Fruit fly (Drosophila melanogaster) whole organism, embryonic: ENCODE results near the gene CG44836.

ENCODE experiments used
- Atf-2 ChIP-seq: fragments of 200-800 bp; sonication (Bioruptor generic); optimal IDR thresholded peaks from 2 replicates; lab custom pipeline; 2016; ENCODE audit warnings: missing biosample characterization, missing genetic modification characterization
- B-H1 ChIP-seq: fragments of 200-800 bp; sonication (Bioruptor generic); IDR thresholded peaks from 3 replicates; pipeline ENCODE4 v1.3.6; 2022; ENCODE audit warnings: missing biosample characterization, missing genetic modification characterization
- CG11695 ChIP-seq: fragments of 200-800 bp; sonication (Bioruptor generic); IDR thresholded peaks from 3 replicates; pipeline ENCODE4 v1.3.6; 2022; ENCODE audit warnings: missing biosample characterization, missing genetic modification characterization
- CG11696 ChIP-seq: fragments of 200-800 bp; sonication (Bioruptor generic); IDR thresholded peaks from 2 replicates; pipeline ENCODE4 v1.3.6; 2022; ENCODE audit warnings: missing biosample characterization, missing genetic modification characterization
- CG11723 ChIP-seq: fragments of 200-800 bp; sonication (Bioruptor generic); optimal IDR thresholded peaks from 2 replicates; lab custom pipeline; 2017; ENCODE audit warnings: missing biosample characterization, mild to moderate bottlenecking, missing genetic modification characterization
- CG12659 ChIP-seq: fragments of 200-800 bp; sonication (Bioruptor generic); optimal IDR thresholded peaks from 3 replicates; lab custom pipeline; 2017; ENCODE audit warnings: mild to moderate bottlenecking, missing biosample characterization, missing genetic modification reagents, missing genetic modification characterization
- CG13123 ChIP-seq: fragments of 200-800 bp; sonication (Bioruptor generic); optimal IDR thresholded peaks from 2 replicates; lab custom pipeline; 2016; ENCODE audit warnings: missing biosample characterization, missing genetic modification characterization
- CG14441 ChIP-seq: fragments of 200-800 bp; sonication (Bioruptor generic); IDR thresholded peaks from 2 replicates; pipeline ENCODE4 v1.3.6; 2022; ENCODE audit warnings: missing biosample characterization, missing genetic modification characterization
- CG1529 ChIP-seq: fragments of 200-800 bp; sonication (Bioruptor generic); optimal IDR thresholded peaks from 3 replicates; lab custom pipeline; 2018; ENCODE audit warnings: missing biosample characterization, missing genetic modification characterization
- CG1647 ChIP-seq: fragments of 200-800 bp; sonication (Bioruptor generic); optimal IDR thresholded peaks from 3 replicates; lab custom pipeline; 2016; ENCODE audit warnings: missing biosample characterization, missing genetic modification characterization
- CG17328 ChIP-seq: fragments of 200-800 bp; sonication (Bioruptor generic); IDR thresholded peaks from 2 replicates; pipeline ENCODE4 v1.3.6; 2022; ENCODE audit warnings: missing biosample characterization, missing genetic modification characterization
- CG2889 ChIP-seq: fragments of 200-800 bp; sonication (Bioruptor generic); IDR thresholded peaks from 3 replicates; pipeline ENCODE4 v1.3.6; 2022; ENCODE audit warnings: missing biosample characterization, missing genetic modification characterization
- CG31224 ChIP-seq: fragments of 200-800 bp; sonication (Bioruptor generic); IDR thresholded peaks from 2 replicates; pipeline ENCODE4 v1.3.6; 2022; ENCODE audit warnings: missing biosample characterization, missing genetic modification characterization
- CG31365 ChIP-seq: fragments of 200-800 bp; sonication (Bioruptor generic); optimal IDR thresholded peaks from 2 replicates; lab custom pipeline; 2018; ENCODE audit warnings: missing biosample characterization, mild to moderate bottlenecking, missing genetic modification characterization
- CG3163 ChIP-seq: fragments of 200-800 bp; sonication (Bioruptor generic); optimal IDR thresholded peaks from 3 replicates; lab custom pipeline; 2016; ENCODE audit warnings: missing biosample characterization, missing genetic modification characterization
- CG33557 ChIP-seq: fragments of 200-800 bp; sonication (Bioruptor generic); optimal IDR thresholded peaks from 2 replicates; lab custom pipeline; 2019; ENCODE audit warnings: missing biosample characterization, mild to moderate bottlenecking, missing genetic modification characterization, moderate library complexity
- CG3995 ChIP-seq: fragments of 200-800 bp; sonication (Bioruptor generic); optimal IDR thresholded peaks from 3 replicates; lab custom pipeline; 2016; ENCODE audit warnings: missing biosample characterization, missing genetic modification characterization
- CG7987 ChIP-seq: fragments of 200-800 bp; sonication (Bioruptor generic); optimal IDR thresholded peaks from 2 replicates; lab custom pipeline; 2018; ENCODE audit warnings: missing biosample characterization, mild to moderate bottlenecking, missing genetic modification characterization, moderate library complexity
- CG9609 ChIP-seq: fragments of 200-800 bp; sonication (Bioruptor generic); optimal IDR thresholded peaks from 3 replicates; lab custom pipeline; 2016; ENCODE audit warnings: missing biosample characterization, missing genetic modification characterization
- CrebB ChIP-seq: fragments of 200-800 bp; sonication (Bioruptor generic); optimal IDR thresholded peaks from 3 replicates; lab custom pipeline; 2018; ENCODE audit warnings: missing biosample characterization, mild to moderate bottlenecking, missing genetic modification characterization
- Deaf1 ChIP-seq: fragments of 200-800 bp; optimal IDR thresholded peaks from 3 replicates; lab custom pipeline; 2019; ENCODE audit warnings: missing biosample characterization, mild to moderate bottlenecking, missing genetic modification characterization, moderate library complexity
- Dip2 ChIP-seq: fragments of 200-800 bp; sonication (Bioruptor generic); IDR thresholded peaks from 2 replicates; pipeline ENCODE4 v1.3.6; 2022; ENCODE audit warnings: missing biosample characterization, missing genetic modification characterization
- Ets65A ChIP-seq: fragments of 200-800 bp; sonication (Bioruptor generic); peaks from one replicate; lab custom pipeline; 2016; ENCODE audit warnings: missing biosample characterization, missing genetic modification characterization
- Hand ChIP-seq: fragments of 200-800 bp; sonication (Bioruptor generic); optimal IDR thresholded peaks from 2 replicates; lab custom pipeline; 2017; ENCODE audit warnings: mild to moderate bottlenecking, missing biosample characterization, missing genetic modification reagents, missing genetic modification characterization
- Hsf ChIP-seq: fragments of 200-800 bp; sonication (Bioruptor generic); optimal IDR thresholded peaks from 3 replicates; lab custom pipeline; 2016; ENCODE audit warnings: missing biosample characterization, missing genetic modification characterization
- Max ChIP-seq: fragments of 200-800 bp; sonication (Bioruptor generic); optimal IDR thresholded peaks from 2 replicates; lab custom pipeline; 2016; ENCODE audit warnings: missing biosample characterization, mild to moderate bottlenecking, missing genetic modification characterization
- Sin3A ChIP-seq: fragments of >200 bp; optimal IDR thresholded peaks from 2 replicates; lab custom pipeline; 2018
- Sox100B ChIP-seq: fragments of 200-800 bp; sonication (Bioruptor generic); optimal IDR thresholded peaks from 3 replicates; lab custom pipeline; 2018; ENCODE audit warnings: missing biosample characterization, mild to moderate bottlenecking, missing genetic modification characterization
- ash1 ChIP-seq: fragments of 200-800 bp; sonication (Bioruptor generic); optimal IDR thresholded peaks from 2 replicates; lab custom pipeline; 2018; ENCODE audit warnings: missing biosample characterization, mild to moderate bottlenecking, missing genetic modification characterization
- chm ChIP-seq: fragments of 200-800 bp; sonication (Bioruptor generic); IDR thresholded peaks from 2 replicates; pipeline ENCODE4 v1.3.6; 2022; ENCODE audit warnings: missing biosample characterization, missing genetic modification characterization
- crc ChIP-seq: fragments of 200-800 bp; sonication (Bioruptor generic); optimal IDR thresholded peaks from 2 replicates; lab custom pipeline; 2016; ENCODE audit warnings: missing biosample characterization, missing genetic modification characterization
- da ChIP-seq: fragments of 200-800 bp; sonication (Bioruptor generic); optimal IDR thresholded peaks from 2 replicates; lab custom pipeline; 2016; ENCODE audit warnings: missing biosample characterization, missing genetic modification characterization
- exex ChIP-seq: fragments of 200-800 bp; sonication (Bioruptor generic); optimal IDR thresholded peaks from 4 replicates; lab custom pipeline; 2018; ENCODE audit warnings: missing biosample characterization, mild to moderate bottlenecking, missing genetic modification characterization, moderate library complexity
- fru ChIP-seq: fragments of >200 bp; optimal IDR thresholded peaks from 2 replicates; lab custom pipeline; 2017
- gfzf ChIP-seq: fragments of 200-800 bp; sonication (Bioruptor generic); optimal IDR thresholded peaks from 2 replicates; lab custom pipeline; 2016; ENCODE audit warnings: missing biosample characterization, mild to moderate bottlenecking, missing genetic modification characterization, moderate library complexity
- gro ChIP-seq: fragments of 200-800 bp; sonication (Bioruptor generic); optimal IDR thresholded peaks from 2 replicates; lab custom pipeline; 2016; ENCODE audit warnings: missing biosample characterization, missing genetic modification characterization
- hb ChIP-seq: fragments of 200-800 bp; sonication (Bioruptor generic); IDR thresholded peaks from 3 replicates; pipeline ENCODE4 v1.3.6; 2022; ENCODE audit warnings: missing biosample characterization, missing genetic modification characterization; ENCODE audit not compliant: partially characterized antibody
- jing ChIP-seq: fragments of 200-800 bp; sonication (Bioruptor generic); optimal IDR thresholded peaks from 2 replicates; lab custom pipeline; 2018; ENCODE audit warnings: missing biosample characterization, mild to moderate bottlenecking, missing genetic modification characterization
- kni ChIP-seq: fragments of 200-800 bp; sonication (Bioruptor generic); optimal IDR thresholded peaks from 3 replicates; lab custom pipeline; 2017; ENCODE audit warnings: mild to moderate bottlenecking, missing biosample characterization, missing genetic modification reagents, missing genetic modification characterization
- lbe ChIP-seq: fragments of 200-800 bp; sonication (Bioruptor generic); optimal IDR thresholded peaks from 2 replicates; lab custom pipeline; 2016; ENCODE audit warnings: missing biosample characterization, mild to moderate bottlenecking, missing genetic modification characterization
- nau ChIP-seq: fragments of 200-800 bp; sonication (Bioruptor generic); optimal IDR thresholded peaks from 3 replicates; lab custom pipeline; 2017; ENCODE audit warnings: missing biosample characterization, mild to moderate bottlenecking, missing genetic modification characterization, missing genetic modification reagents
- rib ChIP-seq: fragments of 200-800 bp; sonication (Bioruptor generic); IDR thresholded peaks from 2 replicates; pipeline ENCODE4 v1.3.6; 2022; ENCODE audit warnings: missing biosample characterization, missing genetic modification characterization
- run ChIP-seq: fragments of 200-800 bp; sonication (Bioruptor generic); optimal IDR thresholded peaks from 3 replicates; lab custom pipeline; 2018; ENCODE audit warnings: missing biosample characterization, mild to moderate bottlenecking, missing genetic modification characterization
- shn ChIP-seq: fragments of 200-800 bp; sonication (Bioruptor generic); optimal IDR thresholded peaks from 3 replicates; lab custom pipeline; 2016; ENCODE audit warnings: missing biosample characterization, missing genetic modification characterization
- sim ChIP-seq: fragments of 200-800 bp; sonication (Bioruptor generic); IDR thresholded peaks from 2 replicates; pipeline ENCODE4 v1.3.6; 2022; ENCODE audit warnings: missing biosample characterization, missing genetic modification characterization
- slbo ChIP-seq: fragments of 200-800 bp; sonication (Bioruptor generic); IDR thresholded peaks from 2 replicates; pipeline ENCODE4 v1.3.6; 2022; ENCODE audit warnings: missing biosample characterization, missing genetic modification characterization
- tgo ChIP-seq: fragments of 200-800 bp; sonication (Bioruptor generic); IDR thresholded peaks from 3 replicates; pipeline ENCODE4 v1.3.6; 2022; ENCODE audit warnings: missing biosample characterization, missing genetic modification characterization
- tll ChIP-seq, 2 experiments: fragments of 200-800 bp in 1 of 2; fragments of >200 bp in 1 of 2; sonication (Bioruptor generic) in 1 of 2; optimal IDR thresholded peaks; 2 replicates each; lab custom pipeline; 2017 to 2019; ENCODE audit warnings: missing biosample characterization in 2 of 2, missing genetic modification characterization in 2 of 2, mild to moderate bottlenecking in 1 of 2, moderate library complexity in 1 of 2
- toy ChIP-seq: fragments of 200-800 bp; sonication (Bioruptor generic); IDR thresholded peaks from 2 replicates; pipeline ENCODE4 v1.3.6; 2022; ENCODE audit warnings: missing biosample characterization, missing genetic modification characterization
- tx ChIP-seq: fragments of 200-800 bp; sonication (Bioruptor generic); optimal IDR thresholded peaks from 2 replicates; lab custom pipeline; 2016; ENCODE audit warnings: missing biosample characterization, missing genetic modification characterization
- vvl ChIP-seq: fragments of 200-800 bp; sonication (Bioruptor generic); IDR thresholded peaks from 2 replicates; pipeline ENCODE4 v1.3.6; 2022; ENCODE audit warnings: missing biosample characterization, missing genetic modification characterization
- wor ChIP-seq: fragments of 200-800 bp; sonication (Bioruptor generic); IDR thresholded peaks from 2 replicates; pipeline ENCODE4 v1.3.6; 2022; ENCODE audit warnings: missing biosample characterization, missing genetic modification characterization
- zen2 ChIP-seq: fragments of 200-800 bp; sonication (Bioruptor generic); IDR thresholded peaks from 3 replicates; pipeline ENCODE4 v1.3.6; 2022; ENCODE audit warnings: missing biosample characterization, missing genetic modification characterization; ENCODE audit not compliant: partially characterized antibody

The CG44836 gene

DNA sequence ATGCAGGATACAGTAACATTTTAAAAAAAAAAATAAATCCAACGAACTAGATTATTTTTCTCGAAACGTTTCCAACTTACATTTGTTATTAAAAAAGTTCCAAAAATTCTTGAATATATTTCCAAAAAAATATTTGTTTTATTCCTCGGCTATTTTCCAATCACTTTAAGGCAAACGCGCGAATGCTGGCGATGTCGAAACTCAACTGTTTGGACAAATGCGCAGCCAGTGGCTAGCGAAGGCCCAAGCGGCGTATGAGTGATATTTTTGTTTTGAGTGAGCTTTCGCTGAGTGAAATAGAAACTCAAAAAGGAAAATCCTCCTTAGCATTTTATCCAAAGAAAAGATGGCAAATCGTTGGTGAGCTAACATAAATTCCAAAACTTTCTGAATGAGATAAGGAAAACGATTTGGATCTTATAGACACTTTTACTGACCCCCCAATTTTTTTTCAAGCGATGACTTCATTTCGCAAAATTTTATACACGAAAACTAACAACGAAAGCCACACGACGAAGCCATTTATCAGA lies 40.8 kb downstream of the CG44836 start, which contains the start of gene ringer (continued):
- TF ChIP-seq CG12659 (GFP tag; lab: Kevin White, UChicago) (peak; percentile 8), CG11695 (GFP tag; lab: Robert Waterston, UW) (no peak), CG31224 (GFP tag; lab: Robert Waterston, UW) (no peak), shn (GFP tag; lab: Kevin White, UChicago) (no peak), gro (GFP tag; lab: Kevin White, UChicago) (peak; percentile 29), chm (GFP tag; lab: Robert Waterston, UW) (no peak), CG1647 (GFP tag; lab: Kevin White, UChicago) (no peak), Sin3A (lab: Kevin White, UChicago) (no peak), Sox100B (no peak), CG14441 (GFP tag; lab: Robert Waterston, UW) (no peak), nau (GFP tag; lab: Kevin White, UChicago) (no peak), tll (GFP tag; optimal IDR thresholded peaks at IDR 0.05; lab: Kevin White, UChicago) (no peak), exex (tag; lab: Kevin White, UChicago) (no peak), gfzf (GFP tag; lab: Kevin White, UChicago) (no peak), fru (lab: Kevin White, UChicago) (no peak), ash1 (GFP tag; lab: Kevin White, UChicago) (no peak), da (GFP tag; lab: Kevin White, UChicago) (no peak), CG17328 (no peak), CG11696 (GFP tag; lab: Robert Waterston, UW) (no peak), crc (GFP tag; lab: Kevin White, UChicago) (no peak), CG9609 (GFP tag; lab: Kevin White, UChicago) (no peak), jing (GFP tag; lab: Kevin White, UChicago) (no peak), lbe (GFP tag; lab: Kevin White, UChicago) (no peak), kni (GFP tag; lab: Kevin White, UChicago) (no peak), Ets65A (GFP tag; lab: Kevin White, UChicago) (no peak), vvl (GFP tag; lab: Robert Waterston, UW) (no peak), zen2 (no peak), Deaf1 (tag; lab: Kevin White, UChicago) (peak; percentile 65), Max (GFP tag; lab: Kevin White, UChicago) (no peak), CG11723 (no peak), slbo (GFP tag; lab: Robert Waterston, UW) (0 out of 2 replicates have a peak, but pooled peaks have one; percentile 39), CG2889 (no peak), Dip2 (no peak), rib (GFP tag; lab: Robert Waterston, UW) (peak; percentile 47; the same call in 1 of the 2 replicates), CrebB (no peak), Hsf (GFP tag; lab: Kevin White, UChicago) (no peak), toy (GFP tag; lab: Robert Waterston, UW) (no peak), CG31365 (tag; lab: Kevin White, UChicago) (no peak), tgo (no peak), Atf-2 (GFP tag; lab: Kevin White, UChicago) (no peak), run (tag; lab: Kevin White, UChicago) (no peak), CG33557 (GFP tag; lab: Kevin White, UChicago) (no peak), CG7987 (no peak), wor (no peak), Hand (no peak), CG13123 (no peak), sim (no peak), hb (GFP tag; lab: Robert Waterston, UW) (no peak), tx (GFP tag; lab: Kevin White, UChicago) (no peak), CG1529 (no peak), CG3995 (GFP tag; lab: Kevin White, UChicago) (no peak), B-H1 (GFP tag; lab: Robert Waterston, UW) (no peak), CG3163 (GFP tag; lab: Kevin White, UChicago) (no peak)
